Fruit fly (Drosophila melanogaster) Kc167 (cell line): Measurements from ENCODE around the gene para.

Experiments
- Myc ChIP-seq: fragments of >200 bp; optimal IDR thresholded peaks from 2 replicates; lab custom pipeline; 2017; ENCODE audit warnings: missing external identifiers
- Sin3A ChIP-seq: fragments of >200 bp; optimal IDR thresholded peaks from 2 replicates; lab custom pipeline; 2018; ENCODE audit warnings: missing external identifiers
- h ChIP-seq: fragments of >200 bp; optimal IDR thresholded peaks from 3 replicates; lab custom pipeline; 2018; ENCODE audit warnings: missing external identifiers
- insv ChIP-seq: fragments of >200 bp; optimal IDR thresholded peaks from 3 replicates; lab custom pipeline; 2018; ENCODE audit warnings: missing external identifiers
- psq ChIP-seq: fragments of >200 bp; optimal IDR thresholded peaks from 2 replicates; lab custom pipeline; 2017; ENCODE audit warnings: missing external identifiers
- ttk ChIP-seq: sonication (Bioruptor generic); optimal IDR thresholded peaks from 2 replicates; lab custom pipeline; 2017; ENCODE audit warnings: missing external identifiers

para gene

DNA sequence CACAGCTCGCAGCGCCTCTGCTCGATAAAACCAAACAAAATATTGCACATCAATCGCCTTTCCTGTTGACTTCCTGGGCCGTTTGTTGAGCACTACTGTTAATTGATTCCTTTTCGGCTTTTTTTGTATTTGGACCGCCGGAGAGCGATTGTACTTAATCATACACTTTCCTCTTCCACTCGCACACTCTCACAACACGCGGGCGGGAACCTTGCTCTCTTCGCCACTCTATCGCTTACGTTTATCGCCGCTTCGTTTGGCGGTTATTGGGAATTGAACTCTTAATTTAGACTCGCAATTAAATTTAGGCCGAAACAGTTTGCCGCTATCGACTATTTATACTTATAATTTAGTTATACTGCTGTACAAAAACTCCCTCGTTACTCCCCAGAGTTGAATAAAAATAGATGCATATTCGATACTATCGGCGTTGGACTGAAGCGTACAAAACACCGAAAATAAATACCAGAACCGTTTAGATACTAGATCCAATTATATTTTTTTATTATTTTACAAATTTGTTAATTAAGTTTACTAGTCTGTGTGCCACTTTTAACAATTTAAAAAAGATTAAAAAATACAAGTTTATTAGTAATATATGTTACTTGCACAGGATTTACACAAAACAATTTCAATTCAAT lies 20.8 kb upstream of the para start, which contains the start of gene Arp2:
Arp2 (minus strand) TSS at position 427 of the 641 bp plus-strand sequence.
- no peak for TF ChIP-seq psq (lab: Kevin White, UChicago)

DNA sequence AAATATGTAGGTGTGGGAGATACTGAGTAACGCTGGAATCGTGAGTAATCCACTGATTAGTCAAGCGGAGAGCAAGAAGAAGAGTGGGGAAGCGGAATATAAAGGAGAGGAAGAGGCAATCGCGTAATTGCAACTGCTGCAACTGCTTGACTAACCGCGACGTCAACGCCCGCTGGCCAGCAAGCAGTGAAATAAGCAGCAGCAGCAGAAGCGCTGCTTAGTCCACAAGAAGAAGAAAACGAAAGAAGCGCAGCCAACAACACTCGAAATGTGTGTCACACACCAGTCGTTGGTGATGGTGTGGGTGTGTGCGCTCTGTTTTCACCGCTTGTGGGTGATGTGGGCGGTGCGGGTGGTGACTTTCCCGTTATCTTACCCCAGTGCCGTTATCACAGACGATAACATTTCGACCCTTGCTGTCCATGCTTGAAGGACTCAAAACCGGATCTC lies 20.1 kb upstream of the para start:
- no peak for TF ChIP-seq insv (lab: Kevin White, UChicago)
- no peak for TF ChIP-seq psq (lab: Kevin White, UChicago)
- no peak for TF ChIP-seq ttk (lab: Kevin White, UChicago)
- no peak for TF ChIP-seq h (lab: Kevin White, UChicago)
- no peak for TF ChIP-seq Sin3A
- TF ChIP-seq Myc (lab: Kevin White, UChicago), result no peak

DNA sequence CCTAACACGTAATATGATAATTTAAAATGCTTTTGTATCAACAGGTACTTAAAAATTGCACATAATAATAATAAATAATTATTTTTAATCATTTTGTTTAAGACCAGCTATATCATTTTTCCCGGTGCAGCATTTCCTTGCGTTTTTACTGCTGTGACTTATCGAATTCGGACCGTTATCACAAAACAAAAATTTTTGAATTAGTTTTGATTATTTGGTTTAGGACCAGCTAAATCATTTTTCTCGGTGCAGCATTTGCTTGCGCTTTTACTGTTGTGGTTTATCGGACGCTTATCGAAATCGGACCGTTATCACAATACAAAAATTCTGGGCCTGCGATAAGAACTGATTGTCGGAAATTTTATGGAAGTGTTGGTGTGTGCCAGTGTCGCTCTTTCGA lies 19.7 kb upstream of the para start:
- TF ChIP-seq Sin3A (no peak), insv (lab: Kevin White, UChicago) (no peak), psq (lab: Kevin White, UChicago) (no peak), h (lab: Kevin White, UChicago) (no peak), ttk (lab: Kevin White, UChicago) (no peak), Myc (lab: Kevin White, UChicago) (no peak)

DNA sequence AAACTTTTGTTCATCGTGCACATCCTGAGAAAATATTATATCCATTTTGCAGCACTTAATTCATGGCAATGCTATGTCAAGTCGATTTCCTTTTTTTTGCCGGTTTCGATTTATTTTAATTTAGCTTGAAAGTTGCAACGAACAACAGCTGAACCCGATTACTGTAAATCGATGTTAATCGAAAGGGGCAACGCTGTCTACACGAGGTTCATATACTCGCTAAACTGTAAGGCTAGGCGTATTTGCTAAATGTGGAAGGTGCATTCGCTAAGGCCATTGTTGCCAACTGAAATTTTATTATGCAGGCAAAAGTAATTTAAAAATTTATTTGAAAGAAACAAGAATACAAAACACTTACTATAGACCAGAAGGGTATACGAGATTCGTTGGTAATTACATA lies 14.5 kb upstream of the para start, which contains the start of gene CG9902:
CG9902 (minus strand) TSS at position 131 of the 400 bp plus-strand sequence.
- no peak for TF ChIP-seq psq (lab: Kevin White, UChicago)
- TF ChIP-seq insv (lab: Kevin White, UChicago), result no peak
- no peak for TF ChIP-seq ttk (lab: Kevin White, UChicago)
- no peak for TF ChIP-seq Sin3A
- TF ChIP-seq h (lab: Kevin White, UChicago), result no peak
- no peak for TF ChIP-seq Myc (lab: Kevin White, UChicago)

DNA sequence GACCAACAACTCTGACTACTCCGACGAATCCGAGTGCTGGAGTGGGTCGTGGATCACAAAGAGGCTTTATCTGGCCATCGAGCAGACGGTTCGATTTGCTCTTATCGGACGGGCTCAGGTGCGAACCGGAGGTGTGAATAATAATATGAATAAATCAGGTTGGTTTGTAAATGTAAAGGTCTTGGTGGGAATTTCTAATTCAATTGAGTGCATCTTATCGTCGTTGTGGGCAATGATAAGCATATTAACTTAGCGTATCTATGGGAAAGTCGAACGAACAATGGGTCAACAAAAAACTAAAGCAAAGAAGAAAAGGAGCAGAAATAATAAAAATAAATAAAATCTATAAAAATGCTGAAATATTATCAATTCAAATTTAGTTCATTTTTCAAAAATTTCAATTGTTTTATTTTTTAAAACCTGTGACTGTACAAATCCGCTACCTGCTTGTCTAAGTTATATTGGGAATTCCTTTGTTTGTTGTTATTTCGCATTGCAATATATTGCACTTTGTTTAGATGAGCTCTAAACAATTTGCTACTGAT lies 8.0 kb upstream of the para start, which contains the start of gene CG9903:
CG9903 (minus strand) TSS at position 51 of the 545 bp plus-strand sequence.
- TF ChIP-seq Myc (lab: Kevin White, UChicago), result no peak
- TF ChIP-seq insv (lab: Kevin White, UChicago), result no peak
- TF ChIP-seq ttk (lab: Kevin White, UChicago), result no peak
- TF ChIP-seq Sin3A, result no peak
- no peak for TF ChIP-seq h (lab: Kevin White, UChicago)
- TF ChIP-seq psq (lab: Kevin White, UChicago), result no peak

DNA sequence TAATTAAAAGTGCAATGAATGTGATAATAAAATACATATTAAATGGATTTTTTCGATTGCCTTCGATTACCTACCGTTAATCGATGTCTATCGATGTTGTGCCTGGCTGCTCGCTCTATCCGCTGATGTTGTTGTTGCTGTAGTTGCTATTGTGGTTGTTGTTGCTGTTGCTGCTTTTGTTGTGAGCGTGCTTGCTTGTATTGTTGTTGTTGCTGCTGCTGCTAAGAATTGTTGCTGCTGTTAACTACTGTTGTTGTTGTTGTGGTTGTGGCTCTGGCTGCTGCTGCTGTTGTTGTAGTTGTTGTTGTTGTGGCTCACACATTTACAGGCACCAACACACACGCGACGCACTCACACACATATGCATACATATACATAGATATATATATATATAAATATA lies 5.7 kb downstream of the para start:
- TF ChIP-seq Sin3A (no peak), psq (lab: Kevin White, UChicago) (no peak), Myc (lab: Kevin White, UChicago) (no peak), ttk (lab: Kevin White, UChicago) (no peak), insv (lab: Kevin White, UChicago) (no peak), h (lab: Kevin White, UChicago) (no peak)

DNA sequence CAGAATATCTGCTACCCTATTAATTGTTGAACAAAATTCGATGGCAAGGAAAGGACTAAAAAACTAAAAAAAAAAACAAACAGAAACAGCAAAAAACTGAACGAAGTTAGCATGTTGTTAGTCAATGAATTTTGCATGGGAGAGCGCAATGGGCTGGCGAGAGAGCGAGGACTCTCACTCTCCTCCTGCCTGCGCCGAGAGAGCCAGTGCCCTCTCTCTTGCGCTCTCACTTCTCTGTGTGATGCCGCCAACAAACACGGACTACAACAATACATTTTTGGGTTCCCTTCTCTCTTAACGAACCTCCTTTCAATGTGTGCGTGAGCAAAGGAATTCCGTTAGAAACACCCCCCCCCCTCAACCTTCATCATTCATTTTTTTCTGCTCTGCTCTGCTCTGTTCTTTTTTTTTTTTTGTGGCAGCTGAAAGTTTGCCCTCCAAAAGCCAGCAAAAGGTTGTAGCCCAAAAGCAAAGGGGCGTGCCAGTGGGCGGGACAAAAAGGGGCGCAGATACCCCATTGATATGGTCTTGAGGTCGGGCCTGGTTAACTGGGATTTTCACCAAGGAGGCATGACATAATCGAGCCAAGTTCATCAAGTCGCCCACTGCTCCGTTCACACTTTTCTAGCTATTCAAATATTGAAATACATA lies 6.7 kb downstream of the para start:
- TF ChIP-seq h (lab: Kevin White, UChicago), result no peak
- no peak for TF ChIP-seq psq (lab: Kevin White, UChicago)
- no peak for TF ChIP-seq Myc (lab: Kevin White, UChicago)
- no peak for TF ChIP-seq insv (lab: Kevin White, UChicago)
- no peak for TF ChIP-seq Sin3A
- no peak for TF ChIP-seq ttk (lab: Kevin White, UChicago)

DNA sequence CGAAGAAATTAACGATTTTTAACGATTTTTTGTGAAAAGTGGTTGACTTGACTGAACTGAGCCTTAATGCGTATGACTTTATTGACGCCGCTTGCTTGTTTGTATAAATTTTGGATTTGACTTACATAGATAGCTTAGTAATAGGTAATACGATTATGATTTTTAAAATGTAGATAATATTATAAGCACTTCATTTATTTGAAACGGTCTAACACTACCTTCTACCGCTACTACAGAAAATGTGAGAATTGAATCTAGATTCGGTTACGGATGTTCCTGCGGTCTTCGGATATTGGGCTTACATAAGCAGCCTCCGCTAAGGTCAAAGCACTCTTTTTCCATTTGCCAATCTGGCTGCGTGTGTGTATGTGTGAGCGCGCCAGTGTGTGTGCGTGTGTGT lies 7.6 kb downstream of the para start, which contains the start of gene Cnx14D:
Cnx14D (minus strand) TSS at position 101 of the 400 bp plus-strand sequence.
- TF ChIP-seq psq (lab: Kevin White, UChicago) (no peak), Sin3A (no peak), Myc (lab: Kevin White, UChicago) (no peak), ttk (lab: Kevin White, UChicago) (no peak), insv (lab: Kevin White, UChicago) (no peak), h (lab: Kevin White, UChicago) (no peak)

DNA sequence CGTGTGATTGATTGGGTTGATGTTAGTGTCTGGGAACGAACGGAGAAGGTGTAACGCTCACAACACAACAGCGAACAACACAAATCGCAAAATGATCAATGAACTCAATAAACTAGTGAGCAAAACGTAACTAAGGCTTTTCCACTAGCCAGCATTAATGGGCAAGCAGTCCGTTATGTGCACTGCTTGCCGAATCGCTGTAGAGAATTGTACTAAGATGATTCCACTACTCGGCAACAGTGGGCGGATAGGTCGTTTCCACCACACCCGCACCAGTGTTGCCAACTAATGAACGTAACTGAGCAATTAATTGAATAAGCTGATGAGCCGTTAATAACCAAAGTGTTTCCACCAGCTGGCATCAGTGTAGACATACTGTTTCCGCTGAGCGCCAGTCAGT lies 48.4 kb downstream of the para start:
- no peak for TF ChIP-seq psq (lab: Kevin White, UChicago)
- no peak for TF ChIP-seq ttk (lab: Kevin White, UChicago)
- TF ChIP-seq h (lab: Kevin White, UChicago), result no peak
- TF ChIP-seq insv (lab: Kevin White, UChicago), result no peak
- TF ChIP-seq Sin3A, result no peak
- TF ChIP-seq Myc (lab: Kevin White, UChicago), result no peak

DNA sequence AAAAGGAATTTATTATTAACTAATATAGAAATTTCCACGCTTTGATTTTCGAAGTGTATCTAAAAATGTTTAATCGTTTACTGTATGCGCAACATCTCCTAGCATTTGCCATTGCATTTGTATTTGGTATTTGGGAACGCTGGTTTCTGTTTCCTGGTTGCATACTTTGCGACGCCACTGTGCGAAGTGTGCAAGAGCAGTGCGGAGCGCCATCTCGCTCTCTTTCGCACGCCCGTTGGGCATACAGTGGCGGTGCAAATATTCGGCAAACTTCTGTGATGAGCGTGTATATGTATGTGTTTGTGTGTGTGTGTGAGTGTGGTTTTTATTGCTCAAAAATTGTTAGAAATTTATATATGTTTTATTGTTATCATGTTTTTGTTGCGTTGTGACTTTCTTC lies 74.3 kb downstream of the para start:
- no peak for TF ChIP-seq psq (lab: Kevin White, UChicago)
- no peak for TF ChIP-seq Sin3A
- no peak for TF ChIP-seq ttk (lab: Kevin White, UChicago)
- no peak for TF ChIP-seq Myc (lab: Kevin White, UChicago)
- TF ChIP-seq h (lab: Kevin White, UChicago), result no peak
- TF ChIP-seq insv (lab: Kevin White, UChicago), result no peak

DNA sequence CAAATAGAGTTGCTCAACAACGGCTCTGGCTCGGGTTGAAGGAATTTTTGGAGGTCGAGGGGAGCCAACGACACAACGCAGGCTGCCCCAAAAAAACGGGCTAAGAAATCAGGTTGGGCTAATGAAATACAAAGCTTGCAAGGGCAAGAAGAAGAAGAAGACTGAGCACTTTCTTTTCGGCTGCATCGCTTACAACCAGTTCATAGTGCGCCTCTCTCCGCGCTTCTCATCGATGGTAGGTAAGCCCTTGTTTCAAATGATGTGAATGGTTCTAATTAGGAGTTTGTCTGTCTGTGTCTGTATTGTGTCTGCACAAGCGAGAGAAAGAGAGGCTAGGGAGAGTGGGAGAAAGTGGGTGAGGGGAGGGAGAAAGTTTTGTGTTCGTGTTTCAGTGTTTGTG lies 76.3 kb downstream of the para start:
- TF ChIP-seq h (lab: Kevin White, UChicago) (no peak), insv (lab: Kevin White, UChicago) (no peak), Sin3A (no peak), ttk (lab: Kevin White, UChicago) (no peak), psq (lab: Kevin White, UChicago) (no peak), Myc (lab: Kevin White, UChicago) (no peak)
